Worm (Caenorhabditis elegans) whole organism, early embryonic: Measurements from ENCODE around the gene K05F6.4.

Source experiments
- B0310.2 ChIP-seq: sonication (generic microtip); optimal IDR thresholded peaks from 2 replicates; lab custom pipeline; 2016; ENCODE audit warnings: mild to moderate bottlenecking, missing genetic modification characterization, missing compliant biosample characterization
- F13C5.2 ChIP-seq: sonication (generic microtip); optimal IDR thresholded peaks from 2 replicates; lab custom pipeline; 2017; ENCODE audit warnings: mild to moderate bottlenecking, missing genetic modification characterization, inconsistent platforms, missing compliant biosample characterization
- aly-1 ChIP-seq: sonication (generic microtip); optimal IDR thresholded peaks from 2 replicates; lab custom pipeline; 2016; ENCODE audit warnings: missing genetic modification characterization, missing compliant biosample characterization
- ama-1 ChIP-seq: fragments of 150-350 bp; optimal IDR thresholded peaks from 2 replicates; lab custom pipeline; 2014
- ceh-13 ChIP-seq: fragments of 200-800 bp; sonication (Bioruptor generic); optimal IDR thresholded peaks from 2 replicates; lab custom pipeline; 2018; ENCODE audit warnings: mild to moderate bottlenecking, missing genetic modification characterization, missing compliant biosample characterization
- ceh-36 ChIP-seq: sonication (generic microtip); optimal IDR thresholded peaks from 2 replicates; lab custom pipeline; 2016; ENCODE audit warnings: missing genetic modification characterization, inconsistent platforms, missing compliant biosample characterization
- ets-7 ChIP-seq: sonication (generic microtip); optimal IDR thresholded peaks from 2 replicates; lab custom pipeline; 2016; ENCODE audit warnings: missing genotype, missing genetic modification characterization, missing compliant biosample characterization
- flt-1 ChIP-seq: fragments of 200-800 bp; sonication (Bioruptor generic); IDR thresholded peaks from 2 replicates; pipeline ENCODE4 v1.3.6; 2022; ENCODE audit warnings: missing genetic modification characterization, missing compliant biosample characterization
- hmg-4 ChIP-seq: fragments of 200-800 bp; sonication (Bioruptor generic); optimal IDR thresholded peaks from 2 replicates; lab custom pipeline; 2018; ENCODE audit warnings: mild to moderate bottlenecking, missing genetic modification characterization, missing compliant biosample characterization
- hnd-1 ChIP-seq: sonication (generic microtip); optimal IDR thresholded peaks from 2 replicates; lab custom pipeline; 2016; ENCODE audit warnings: missing genetic modification characterization, missing compliant biosample characterization
- scrt-1 ChIP-seq: fragments of 200-800 bp; sonication (Bioruptor generic); IDR thresholded peaks from 2 replicates; pipeline ENCODE4 v1.3.6; 2022; ENCODE audit warnings: missing genetic modification characterization, missing compliant biosample characterization
- tbx-37 ChIP-seq: fragments of 200-800 bp; sonication (Bioruptor generic); conservative IDR thresholded peaks from 2 replicates; pipeline ENCODE4 v1.3.6; 2022; ENCODE audit warnings: missing genetic modification reagents, missing genetic modification characterization, missing compliant biosample characterization
- tra-4 ChIP-seq: sonication (generic microtip); optimal IDR thresholded peaks from 2 replicates; lab custom pipeline; 2017; ENCODE audit warnings: missing genetic modification characterization, missing compliant biosample characterization

- TF ChIP-seq ama-1 (lab: Kevin White, UChicago) (no peak), ceh-36 (tag; lab: Kevin White, UChicago) (no peak), tbx-37 (GFP tag; lab: Robert Waterston, UW) (no peak), ets-7 (tag; lab: Kevin White, UChicago) (no peak), flt-1 (GFP tag; lab: Robert Waterston, UW) (no peak), ceh-13 (GFP tag; lab: Kevin White, UChicago) (no peak), scrt-1 (no peak), F13C5.2 (tag; lab: Kevin White, UChicago) (no peak), tra-4 (tag; lab: Kevin White, UChicago) (no peak), B0310.2 (tag; lab: Kevin White, UChicago) (no peak), hmg-4 (GFP tag; lab: Kevin White, UChicago) (no peak), hnd-1 (no peak), aly-1 (tag; lab: Kevin White, UChicago) (no peak)
These were observed 17.6 kb downstream of the K05F6.4 start for ce11 chrII:1560839-1561238.
